Worm (Caenorhabditis elegans): ENCODE results near the gene hlh-1.
A peak's percentile ranks its signal among the peaks of the same experiment; 100 is the strongest.

Gene hlh-1

DNA sequence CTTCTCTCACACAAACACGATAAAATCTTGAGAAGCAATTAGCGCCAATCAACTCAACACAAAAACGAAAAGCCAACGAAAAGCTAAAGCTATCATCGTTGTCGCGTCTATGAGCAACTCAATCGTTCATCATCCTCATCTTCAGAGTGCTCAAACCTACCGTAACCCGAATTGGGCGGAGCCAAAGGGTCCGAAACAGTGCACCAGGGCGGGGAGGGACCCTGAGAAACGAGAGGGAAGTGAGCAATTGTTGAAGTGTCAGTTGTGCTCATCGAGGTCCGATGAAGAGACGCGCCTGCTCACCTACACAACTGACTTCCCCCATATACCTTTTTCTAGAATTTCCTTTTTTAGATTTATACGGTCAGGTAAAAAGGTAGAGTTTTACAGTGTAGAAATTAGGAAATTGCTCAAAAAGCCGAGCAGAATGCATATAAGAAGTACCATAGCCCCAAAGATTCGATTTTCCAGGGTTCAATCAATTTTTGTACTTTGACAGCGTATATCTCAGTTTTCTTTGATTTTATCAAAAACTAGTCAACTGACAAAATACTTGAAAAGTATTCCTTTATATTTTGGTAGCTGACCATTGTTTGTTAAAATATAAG lies at the start of gene hlh-1:
Gene hlh-1 (plus strand): TSS at position 275 of the 608 bp plus-strand sequence.
- TF ChIP-seq him-1 (tag; optimal IDR thresholded peaks at IDR 0.05), result no peak

DNA sequence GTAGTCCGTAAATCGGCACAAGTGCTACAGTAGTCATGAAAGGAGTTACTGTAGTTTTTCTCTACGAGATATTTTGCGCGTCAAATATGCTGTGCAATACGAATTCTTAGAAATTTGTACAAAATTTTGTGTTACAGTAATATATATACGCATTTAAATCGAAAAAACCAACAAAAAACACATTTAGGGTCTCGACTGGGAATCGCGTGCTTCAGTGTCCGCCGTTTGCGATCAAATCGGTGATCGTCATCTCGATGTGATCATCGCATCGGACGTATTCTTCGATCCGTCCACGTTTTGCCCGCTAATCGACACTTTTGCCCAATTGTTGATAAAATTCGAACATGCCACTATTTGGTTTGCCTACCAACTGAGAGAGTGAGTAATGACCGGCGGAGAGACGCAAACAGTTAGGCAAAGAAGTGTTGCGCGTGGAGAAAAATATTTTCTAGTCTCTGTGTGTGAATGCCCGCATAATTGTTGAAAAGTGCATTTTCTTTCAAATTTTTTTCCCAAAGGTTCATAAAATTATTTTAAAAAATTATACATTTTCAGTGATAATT lies 49.4 kb upstream of the hlh-1 start:
- TF ChIP-seq him-1 (tag; optimal IDR thresholded peaks at IDR 0.05) (no peak), W03F9.2 (tag; optimal IDR thresholded peaks at IDR 0.05) (no peak), dao-5 (tag; optimal IDR thresholded peaks at IDR 0.05) (no peak)

DNA sequence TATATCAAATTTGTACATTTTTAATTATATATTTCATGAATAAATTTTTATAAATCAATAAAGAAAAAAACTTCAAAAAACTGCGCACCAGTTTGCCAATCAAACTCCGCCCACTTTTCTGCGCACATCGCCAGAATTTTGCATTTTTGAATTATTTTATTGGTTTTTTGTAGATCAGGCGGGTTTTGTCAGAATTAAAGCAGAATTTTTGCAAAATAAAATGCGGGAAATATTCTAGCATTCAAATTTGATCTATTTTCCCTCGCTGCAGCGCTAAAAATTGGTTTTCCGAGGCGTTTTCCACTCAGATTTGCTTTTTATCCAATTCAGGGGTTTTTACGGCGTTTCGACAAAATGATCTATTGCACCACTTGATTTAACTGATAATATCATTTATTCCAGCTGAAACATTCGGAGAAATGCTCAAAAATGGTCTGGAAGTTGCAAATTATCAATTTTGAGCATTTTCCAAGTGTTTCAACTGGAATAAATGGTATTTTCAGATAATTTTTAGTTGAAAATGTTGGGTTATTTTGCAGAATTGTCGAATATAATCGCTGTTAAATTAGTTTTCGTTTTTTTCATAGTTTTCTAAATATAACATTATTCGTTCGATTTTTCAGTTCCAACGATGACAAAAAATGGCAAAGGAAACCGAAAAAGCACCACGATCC lies 47.3 kb upstream of the hlh-1 start, which contains the start of gene W06B4.1:
Gene W06B4.1 (plus strand): TSS at position 624 of the 674 bp plus-strand sequence.
- no peak for TF ChIP-seq him-1 (tag; optimal IDR thresholded peaks at IDR 0.05)
- no peak for TF ChIP-seq dao-5 (tag; optimal IDR thresholded peaks at IDR 0.05)
- TF ChIP-seq W03F9.2 (tag; optimal IDR thresholded peaks at IDR 0.05), result no peak

ce11 chrII:4474005-4474655 lies 44.2 kb upstream of the hlh-1 start:
- no peak for TF ChIP-seq him-1 (tag; optimal IDR thresholded peaks at IDR 0.05)

DNA sequence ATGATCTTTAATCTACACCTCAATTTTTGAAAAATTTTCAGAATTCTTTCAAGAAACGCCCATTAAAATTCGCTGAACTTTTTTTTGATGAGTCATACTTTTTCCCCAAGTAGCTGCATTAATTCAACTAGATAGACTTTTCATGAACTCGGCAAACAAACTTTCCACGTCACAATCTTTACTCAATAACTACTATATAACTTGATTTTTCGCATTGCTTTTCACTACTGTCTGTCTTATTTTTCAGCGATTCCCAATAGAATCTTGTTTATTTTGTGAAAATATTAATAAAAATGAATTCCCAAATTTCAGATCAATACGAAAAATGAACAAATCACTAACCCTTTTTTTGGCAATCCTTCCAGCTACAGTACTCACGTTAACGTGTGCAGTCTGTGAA lies 40.1 kb upstream of the hlh-1 start, which contains the start of gene T05C1.1:
Gene T05C1.1 (plus strand): TSS at position 301 of the 400 bp plus-strand sequence.
- no peak for TF ChIP-seq dao-5 (tag; optimal IDR thresholded peaks at IDR 0.05)
- no peak for TF ChIP-seq W03F9.2 (tag; optimal IDR thresholded peaks at IDR 0.05)
- no peak for TF ChIP-seq him-1 (tag; optimal IDR thresholded peaks at IDR 0.05)

DNA sequence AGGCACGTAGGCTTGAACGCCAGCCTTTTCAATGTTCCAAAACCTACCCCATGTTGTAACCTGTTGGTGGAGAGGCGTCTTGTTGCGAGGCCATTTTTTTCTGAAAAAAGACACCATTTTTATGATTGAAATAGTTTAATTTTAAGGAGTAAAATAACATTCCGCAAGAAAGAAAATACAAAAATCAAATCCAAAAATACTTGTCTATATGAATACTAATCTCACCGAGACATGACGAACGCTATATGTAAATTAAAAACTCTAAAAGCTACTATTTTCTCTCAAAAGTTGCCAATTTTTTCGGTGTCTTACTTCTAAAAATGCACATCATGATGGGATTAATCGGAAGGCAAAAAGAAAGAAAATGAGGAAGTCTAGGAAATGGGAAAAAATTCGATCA lies 36.4 kb upstream of the hlh-1 start, which contains the start of gene T05C1.2:
Gene T05C1.2 (minus strand): TSS at position 101 of the 400 bp plus-strand sequence.
- TF ChIP-seq dao-5 (tag; optimal IDR thresholded peaks at IDR 0.05) (no peak), W03F9.2 (tag; optimal IDR thresholded peaks at IDR 0.05) (no peak), him-1 (tag; optimal IDR thresholded peaks at IDR 0.05) (no peak)

- TF ChIP-seq dao-5 (tag; optimal IDR thresholded peaks at IDR 0.05), result no peak
- no peak for TF ChIP-seq W03F9.2 (tag; optimal IDR thresholded peaks at IDR 0.05)
- no peak for TF ChIP-seq him-1 (tag; optimal IDR thresholded peaks at IDR 0.05)
These were observed 29.1 kb upstream of the hlh-1 start, which contains the start of gene T05C1.3 for ce11 chrII:4489288-4489687. Gene T05C1.3, minus strand, starts transcription at chrII:4489388.

- no peak for TF ChIP-seq dao-5 (tag; optimal IDR thresholded peaks at IDR 0.05)
- TF ChIP-seq W03F9.2 (tag; optimal IDR thresholded peaks at IDR 0.05), result no peak
- TF ChIP-seq him-1 (tag; optimal IDR thresholded peaks at IDR 0.05), result no peak
These were observed 27.6 kb upstream of the hlh-1 start, which contains the start of gene T05C1.5 for ce11 chrII:4490729-4491128. Gene T05C1.5, minus strand, starts transcription at chrII:4490829.

DNA sequence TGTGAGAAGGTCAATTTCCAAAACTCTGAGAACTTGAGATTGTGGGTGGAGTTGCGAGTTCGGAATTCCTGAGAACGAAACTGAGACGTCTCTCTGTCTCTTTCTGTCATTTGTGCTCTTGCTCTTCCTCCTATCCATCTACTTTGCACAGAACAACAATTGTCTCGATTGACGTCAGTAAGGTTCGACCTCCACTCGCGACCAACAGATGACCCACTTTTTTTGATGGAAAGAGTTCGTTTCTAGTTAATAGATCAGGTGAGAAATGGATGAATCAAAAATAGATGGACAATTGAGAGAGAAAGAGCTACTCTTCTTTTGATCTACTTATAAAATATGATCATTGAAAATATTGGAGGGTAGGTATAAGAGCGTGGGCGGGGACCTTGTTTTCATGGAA lies 23.8 kb upstream of the hlh-1 start:
- TF ChIP-seq W03F9.2 (tag; optimal IDR thresholded peaks at IDR 0.05) (no peak), dao-5 (tag; optimal IDR thresholded peaks at IDR 0.05) (no peak), him-1 (tag; optimal IDR thresholded peaks at IDR 0.05) (no peak)

DNA sequence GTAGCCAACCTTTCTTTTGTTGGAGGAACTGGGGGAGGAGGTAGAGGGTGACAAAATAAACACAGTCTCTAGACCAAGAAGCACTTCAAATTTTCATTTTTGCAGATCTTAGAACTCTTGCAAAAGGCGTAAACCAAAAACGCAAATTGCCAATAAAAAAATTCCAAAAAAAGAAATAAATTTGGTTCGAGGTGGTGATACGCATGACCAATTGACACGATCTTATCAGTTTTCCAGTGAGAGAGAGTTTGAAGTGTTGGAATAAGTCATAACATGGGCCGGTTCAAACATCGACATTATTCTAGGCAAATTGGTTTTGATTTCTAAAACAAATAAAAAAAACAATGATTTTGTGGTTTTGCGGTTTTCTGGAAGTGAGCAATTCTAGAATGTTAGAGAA lies 22.5 kb upstream of the hlh-1 start:
- TF ChIP-seq him-1 (tag; optimal IDR thresholded peaks at IDR 0.05) (no peak), W03F9.2 (tag; optimal IDR thresholded peaks at IDR 0.05) (no peak), dao-5 (tag; optimal IDR thresholded peaks at IDR 0.05) (no peak)

DNA sequence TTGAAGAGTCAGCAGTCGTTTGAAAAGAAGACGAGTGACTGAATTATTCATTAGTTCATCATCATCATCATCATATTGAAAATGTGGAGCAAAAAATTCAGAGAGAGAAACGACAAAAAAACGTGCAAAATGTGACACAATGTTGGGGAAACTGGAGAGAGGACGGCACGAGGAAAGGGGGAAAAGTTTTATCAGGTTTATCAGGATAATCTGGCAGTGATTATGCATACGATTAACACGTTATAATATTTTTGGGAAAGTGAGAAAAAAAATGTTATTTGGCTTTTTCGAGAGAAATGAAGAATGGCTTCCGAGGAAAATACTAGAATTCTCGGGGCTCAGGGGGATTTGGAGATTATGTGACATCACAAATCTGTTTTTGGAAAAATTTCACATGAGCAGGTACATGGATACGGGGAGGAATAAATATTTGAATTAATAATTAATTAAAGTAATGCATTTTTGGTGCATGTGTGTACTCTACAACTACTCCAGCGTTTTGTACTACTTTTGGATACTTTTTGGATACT lies 13.2 kb upstream of the hlh-1 start, which contains the start of gene camt-1:
Gene camt-1 (minus strand): TSS at position 51 of the 530 bp plus-strand sequence.
- TF ChIP-seq W03F9.2 (tag; optimal IDR thresholded peaks at IDR 0.05), result no peak
- no peak for TF ChIP-seq dao-5 (tag; optimal IDR thresholded peaks at IDR 0.05)
- no peak for TF ChIP-seq him-1 (tag; optimal IDR thresholded peaks at IDR 0.05)

- TF ChIP-seq dao-5 (tag; optimal IDR thresholded peaks at IDR 0.05) (no peak), him-1 (tag; optimal IDR thresholded peaks at IDR 0.05) (peak; percentile 67), W03F9.2 (tag; optimal IDR thresholded peaks at IDR 0.05) (peak; percentile 20)
These were observed 11.7 kb upstream of the hlh-1 start for ce11 chrII:4506552-4507291.

ce11 chrII:4507669-4508068 lies 10.7 kb upstream of the hlh-1 start:
- no peak for TF ChIP-seq dao-5 (tag; optimal IDR thresholded peaks at IDR 0.05)
- TF ChIP-seq him-1 (tag; optimal IDR thresholded peaks at IDR 0.05), result no peak
- TF ChIP-seq W03F9.2 (tag; optimal IDR thresholded peaks at IDR 0.05), result no peak

Measured in whole organism, L4/young adult.